Fruit fly (Drosophila melanogaster): Measurements from ENCODE around the gene alpha-Est10.

DNA sequence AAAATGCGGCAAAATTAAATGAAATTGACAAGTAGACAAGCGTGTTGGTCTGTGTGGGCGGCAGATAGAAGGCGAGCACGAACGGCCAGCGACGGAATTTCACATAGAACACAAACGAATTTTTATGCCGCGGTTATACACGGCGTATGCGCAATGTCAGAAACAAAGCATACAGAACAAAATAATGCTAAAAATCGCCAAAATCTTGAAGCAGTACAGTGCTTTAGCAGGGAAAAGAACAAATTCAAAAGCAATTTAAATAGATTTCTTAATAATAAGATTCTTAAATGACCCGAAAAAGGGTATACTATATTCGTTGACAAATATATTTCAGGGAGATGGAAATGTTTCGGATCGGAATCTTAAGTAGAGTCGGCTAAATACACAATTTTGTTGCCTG lies 6.9 kb upstream of the alpha-Est10 start:
- TF ChIP-seq kay (GFP tag; ENCODE audit: borderline replicate concordance) (no peak), pad (GFP tag; optimal IDR thresholded peaks at IDR 0.05) (no peak), CG1620 (GFP tag; optimal IDR thresholded peaks at IDR 0.05) (no peak), CG33017 (tag; optimal IDR thresholded peaks at IDR 0.05) (no peak), Hr96 (GFP tag; optimal IDR thresholded peaks at IDR 0.05) (no peak)

Measured in whole organism, adult.